1 fruit fly cellular context compared by ENCODE assay signal in the genomic region with DNA sequence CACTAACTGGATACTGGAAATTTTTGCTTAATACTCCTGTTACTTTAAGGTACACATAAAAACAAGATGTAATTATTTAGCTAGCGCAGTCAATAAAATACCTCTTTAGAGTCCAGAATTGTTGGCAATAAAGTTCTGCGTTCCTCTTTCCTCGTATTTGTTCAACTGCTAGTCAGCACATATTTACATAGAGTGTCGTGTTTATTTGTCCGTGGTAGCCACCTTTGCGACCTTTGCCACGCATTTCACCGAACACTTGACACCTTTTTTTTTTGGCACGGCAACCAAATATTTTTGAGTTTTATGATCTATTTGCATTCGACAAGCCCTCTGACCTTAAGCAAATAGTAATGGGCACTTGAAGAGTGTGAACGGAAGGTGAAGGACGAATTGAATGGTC.
TF ChIP-seq lines count a peak whose summit lies in the region.

No protein-coding gene starts in this region.

TF ChIP-seq in whole organism, embryonic, 481 proteins besides CTCF, POLR2A, EP300 and RAD21 (continued from another document and continues in another):
- TF ChIP-seq phol (tag; optimal IDR thresholded peaks at IDR 0.05; lab: Kevin White, UChicago): no peak
- peak; percentile 68 for TF ChIP-seq shn (GFP tag; optimal IDR thresholded peaks at IDR 0.05; lab: Kevin White, UChicago)
- TF ChIP-seq CG8765 (GFP tag; IDR thresholded peaks at IDR 0.05; lab: Robert Waterston, UW): no peak
- peak; percentile 68 for TF ChIP-seq CG2678 (tag; optimal IDR thresholded peaks at IDR 0.05; lab: Kevin White, UChicago)
- TF ChIP-seq CG16813 (GFP tag; IDR thresholded peaks at IDR 0.05; lab: Robert Waterston, UW; ENCODE audit: partially characterized antibody): no peak
- TF ChIP-seq pan (optimal IDR thresholded peaks at IDR 0.05; lab: Kevin White, UChicago): no peak
- no peak for TF ChIP-seq pan (GFP tag; optimal IDR thresholded peaks at IDR 0.05 in 1 of 2, IDR thresholded peaks at IDR 0.05 in 1 of 2)
- peak; percentile 82 for TF ChIP-seq CG9609 (GFP tag; optimal IDR thresholded peaks at IDR 0.05; lab: Kevin White, UChicago)
- no peak for TF ChIP-seq Sin3A (optimal IDR thresholded peaks at IDR 0.05; lab: Kevin White, UChicago)
- peak in 1 of 2 experiments; percentile 33 for TF ChIP-seq Hr78 (GFP tag; optimal IDR thresholded peaks at IDR 0.05; lab: Kevin White, UChicago)
- peak; percentile 60 for TF ChIP-seq Meics (GFP tag; optimal IDR thresholded peaks at IDR 0.05; lab: Kevin White, UChicago)
- TF ChIP-seq bowl (GFP tag; IDR thresholded peaks at IDR 0.05; lab: Robert Waterston, UW): no peak
- TF ChIP-seq CG9817 (tag; optimal IDR thresholded peaks at IDR 0.05; lab: Kevin White, UChicago): peak; percentile 67
- no peak for TF ChIP-seq inv (GFP tag; IDR thresholded peaks at IDR 0.05; lab: Robert Waterston, UW; ENCODE audit: partially characterized antibody)
- TF ChIP-seq CG15269 (tag; optimal IDR thresholded peaks at IDR 0.05; lab: Kevin White, UChicago): no peak
- peak; percentile 90 for TF ChIP-seq wek (GFP tag; optimal IDR thresholded peaks at IDR 0.05; lab: Kevin White, UChicago)
- TF ChIP-seq sna (GFP tag; IDR thresholded peaks at IDR 0.05; lab: Robert Waterston, UW; ENCODE audit: partially characterized antibody): no peak
- no peak for TF ChIP-seq Gsc (GFP tag; IDR thresholded peaks at IDR 0.05; lab: Robert Waterston, UW)
- peak; percentile 85 for TF ChIP-seq HmgZ (tag; optimal IDR thresholded peaks at IDR 0.05; lab: Kevin White, UChicago)
- TF ChIP-seq ac (GFP tag; optimal IDR thresholded peaks at IDR 0.05; lab: Kevin White, UChicago): peak; percentile 92
- TF ChIP-seq CG1832 (GFP tag; optimal IDR thresholded peaks at IDR 0.05; lab: Kevin White, UChicago): no peak
- TF ChIP-seq corto (GFP tag; optimal IDR thresholded peaks at IDR 0.05; lab: Kevin White, UChicago): no peak
- no peak for TF ChIP-seq CG13287 (GFP tag; IDR thresholded peaks at IDR 0.05; lab: Robert Waterston, UW; ENCODE audit: partially characterized antibody)
- TF ChIP-seq gcm2 (GFP tag; optimal IDR thresholded peaks at IDR 0.05; lab: Kevin White, UChicago): peak; percentile 27
- TF ChIP-seq jigr1 (GFP tag; IDR thresholded peaks at IDR 0.05; lab: Robert Waterston, UW): no peak
- peak; percentile 33; the same call in 1 of the 2 replicates for TF ChIP-seq stc (GFP tag; IDR thresholded peaks at IDR 0.05; lab: Robert Waterston, UW)
- TF ChIP-seq CG4707 (GFP tag; optimal IDR thresholded peaks at IDR 0.05; lab: Kevin White, UChicago): peak; percentile 88
- peak; percentile 79 for TF ChIP-seq CG1233 (GFP tag; optimal IDR thresholded peaks at IDR 0.05; lab: Kevin White, UChicago)
- TF ChIP-seq Pdp1 (GFP tag; optimal IDR thresholded peaks at IDR 0.05; lab: Kevin White, UChicago): peak; percentile 16 to 52
- peak; percentile 87 for TF ChIP-seq rib (GFP tag; IDR thresholded peaks at IDR 0.05; lab: Robert Waterston, UW)
- peak; percentile 67 for TF ChIP-seq Asciz (GFP tag; optimal IDR thresholded peaks at IDR 0.05; lab: Kevin White, UChicago)
- TF ChIP-seq trh (GFP tag; optimal IDR thresholded peaks at IDR 0.05; lab: Kevin White, UChicago): peak; percentile 46
- no peak for TF ChIP-seq CG4730 (GFP tag; IDR thresholded peaks at IDR 0.05; lab: Robert Waterston, UW)
- TF ChIP-seq CG7786 (GFP tag; optimal IDR thresholded peaks at IDR 0.05; lab: Kevin White, UChicago): peak; percentile 84
- no peak for TF ChIP-seq CG34422 (GFP tag; IDR thresholded peaks at IDR 0.05; lab: Robert Waterston, UW)
- TF ChIP-seq CG18764 (GFP tag; optimal IDR thresholded peaks at IDR 0.05; lab: Kevin White, UChicago): peak; percentile 56
- peak; percentile 55 for TF ChIP-seq onecut (GFP tag; IDR thresholded peaks at IDR 0.05; lab: Robert Waterston, UW)
- peak; percentile 83 for TF ChIP-seq CG12769 (tag; optimal IDR thresholded peaks at IDR 0.05; lab: Kevin White, UChicago)
- TF ChIP-seq zfh2 (GFP tag; optimal IDR thresholded peaks at IDR 0.05; lab: Kevin White, UChicago): peak; percentile 61
- peak; percentile 84 for TF ChIP-seq CG9876 (GFP tag; optimal IDR thresholded peaks at IDR 0.05; lab: Kevin White, UChicago)
- no peak for TF ChIP-seq CG14441 (GFP tag; IDR thresholded peaks at IDR 0.05; lab: Robert Waterston, UW)
- TF ChIP-seq pita (GFP tag; optimal IDR thresholded peaks at IDR 0.05; lab: Kevin White, UChicago): no peak
- TF ChIP-seq CG11695 (GFP tag; IDR thresholded peaks at IDR 0.05; lab: Robert Waterston, UW): no peak
- no peak for TF ChIP-seq ase (GFP tag; IDR thresholded peaks at IDR 0.05; lab: Robert Waterston, UW)
- TF ChIP-seq Hand (GFP tag; optimal IDR thresholded peaks at IDR 0.05; lab: Kevin White, UChicago): peak; percentile 75
- TF ChIP-seq CG42726 (GFP tag; IDR thresholded peaks at IDR 0.05; lab: Robert Waterston, UW; ENCODE audit: partially characterized antibody): no peak
- TF ChIP-seq CG15073 (GFP tag; optimal IDR thresholded peaks at IDR 0.05; lab: Kevin White, UChicago): peak; percentile 11
- peak; percentile 36 for TF ChIP-seq fu2 (GFP tag; optimal IDR thresholded peaks at IDR 0.05; lab: Kevin White, UChicago)
- peak; percentile 26 for TF ChIP-seq nerfin-1 (tag; optimal IDR thresholded peaks at IDR 0.05; lab: Kevin White, UChicago)
- TF ChIP-seq CG5953 (GFP tag; IDR thresholded peaks at IDR 0.05; lab: Robert Waterston, UW): peak; percentile 37; the same call in 1 of the 2 replicates
- peak; percentile 77 for TF ChIP-seq CG7556 (GFP tag; optimal IDR thresholded peaks at IDR 0.05; lab: Kevin White, UChicago)
- peak; percentile 50 for TF ChIP-seq cwo (GFP tag; optimal IDR thresholded peaks at IDR 0.05; lab: Kevin White, UChicago)
- TF ChIP-seq CG7987 (GFP tag; optimal IDR thresholded peaks at IDR 0.05; lab: Kevin White, UChicago): peak; percentile 70
- peak; percentile 38 for TF ChIP-seq CG18476 (GFP tag; optimal IDR thresholded peaks at IDR 0.05; lab: Kevin White, UChicago)
- peak; percentile 63; the same call in 1 of the 3 replicates for TF ChIP-seq so (GFP tag; IDR thresholded peaks at IDR 0.05; lab: Robert Waterston, UW)
- TF ChIP-seq Max (GFP tag; optimal IDR thresholded peaks at IDR 0.05; lab: Kevin White, UChicago): peak; percentile 31
- no peak for TF ChIP-seq kay (GFP tag; optimal IDR thresholded peaks at IDR 0.05; lab: Kevin White, UChicago)
- peak; percentile 66 for TF ChIP-seq CG12155 (GFP tag; optimal IDR thresholded peaks at IDR 0.05; lab: Kevin White, UChicago)
- TF ChIP-seq pum (GFP tag; optimal IDR thresholded peaks at IDR 0.05; lab: Kevin White, UChicago): peak; percentile 44
- peak; percentile 91 for TF ChIP-seq Mes4 (GFP tag; optimal IDR thresholded peaks at IDR 0.05; lab: Kevin White, UChicago)
- TF ChIP-seq HHEX (GFP tag; optimal IDR thresholded peaks at IDR 0.05; lab: Kevin White, UChicago): peak; percentile 55
- TF ChIP-seq salm (tag; optimal IDR thresholded peaks at IDR 0.05; lab: Kevin White, UChicago): peak; percentile 80
- TF ChIP-seq CG10274 (GFP tag; optimal IDR thresholded peaks at IDR 0.05; lab: Kevin White, UChicago): peak; percentile 0
- peak; percentile 55 for TF ChIP-seq CG6254 (GFP tag; optimal IDR thresholded peaks at IDR 0.05; lab: Kevin White, UChicago)
- TF ChIP-seq chif (GFP tag; optimal IDR thresholded peaks at IDR 0.05; lab: Kevin White, UChicago): peak; percentile 87 to 89
- TF ChIP-seq gsb (GFP tag; IDR thresholded peaks at IDR 0.05; lab: Robert Waterston, UW): no peak
- no peak for TF ChIP-seq lbe (GFP tag; optimal IDR thresholded peaks at IDR 0.05; lab: Kevin White, UChicago)
- no peak for TF ChIP-seq Gug (GFP tag; IDR thresholded peaks at IDR 0.05; lab: Robert Waterston, UW)
- peak in 1 of 2 experiments; percentile 100 for TF ChIP-seq tll (GFP tag; optimal IDR thresholded peaks at IDR 0.05; lab: Kevin White, UChicago)
- TF ChIP-seq Rx (GFP tag; IDR thresholded peaks at IDR 0.05; lab: Robert Waterston, UW): no peak
- TF ChIP-seq CG1529 (GFP tag; optimal IDR thresholded peaks at IDR 0.05; lab: Kevin White, UChicago): peak; percentile 86
- peak; percentile 67 for TF ChIP-seq CG8359 (GFP tag; optimal IDR thresholded peaks at IDR 0.05; lab: Kevin White, UChicago; ENCODE audit: borderline replicate concordance)
- peak in 1 of 3 experiments; percentile 63 for TF ChIP-seq lola (GFP tag; optimal IDR thresholded peaks at IDR 0.05; lab: Kevin White, UChicago)
- peak; percentile 79 for TF ChIP-seq CG11456 (GFP tag; IDR thresholded peaks at IDR 0.05; lab: Robert Waterston, UW)
- TF ChIP-seq ash1 (GFP tag; optimal IDR thresholded peaks at IDR 0.05; lab: Kevin White, UChicago): peak; percentile 4
- TF ChIP-seq pb (GFP tag; optimal IDR thresholded peaks at IDR 0.05; lab: Kevin White, UChicago): peak; percentile 31
- TF ChIP-seq fd3F (GFP tag; optimal IDR thresholded peaks at IDR 0.05; lab: Kevin White, UChicago): peak; percentile 9
- TF ChIP-seq Rfx (GFP tag; IDR thresholded peaks at IDR 0.05; lab: Robert Waterston, UW): peak; percentile 52; the same call in 1 of the 2 replicates
- TF ChIP-seq grau (tag; optimal IDR thresholded peaks at IDR 0.05; lab: Kevin White, UChicago): peak; percentile 62
- peak; percentile 71 for TF ChIP-seq Hey (tag; optimal IDR thresholded peaks at IDR 0.05; lab: Kevin White, UChicago)
- TF ChIP-seq CG6854 (GFP tag; optimal IDR thresholded peaks at IDR 0.05; lab: Kevin White, UChicago): peak; percentile 50
- TF ChIP-seq CG14860 (GFP tag; IDR thresholded peaks at IDR 0.05; lab: Robert Waterston, UW; ENCODE audit: partially characterized antibody): no peak
- TF ChIP-seq Sox102F (GFP tag; optimal IDR thresholded peaks at IDR 0.05; lab: Kevin White, UChicago): peak; percentile 3
- TF ChIP-seq CG7745 (tag; optimal IDR thresholded peaks at IDR 0.05; lab: Kevin White, UChicago): peak; percentile 70
- no peak for TF ChIP-seq NFAT (GFP tag; IDR thresholded peaks at IDR 0.05; lab: Robert Waterston, UW)
- TF ChIP-seq Doc3 (GFP tag; IDR thresholded peaks at IDR 0.05; lab: Robert Waterston, UW; ENCODE audit: partially characterized antibody): no peak
- TF ChIP-seq amos (GFP tag; IDR thresholded peaks at IDR 0.05; lab: Robert Waterston, UW; ENCODE audit: partially characterized antibody): no peak
- TF ChIP-seq gsb-n (tag; optimal IDR thresholded peaks at IDR 0.05; lab: Kevin White, UChicago): peak; percentile 91
- TF ChIP-seq Med (GFP tag; lab: Kevin White, UChicago): peak; percentile 96
- peak; percentile 75 for TF ChIP-seq ara (GFP tag; IDR thresholded peaks at IDR 0.05; lab: Robert Waterston, UW)
- TF ChIP-seq zen2 (GFP tag; IDR thresholded peaks at IDR 0.05; lab: Robert Waterston, UW; ENCODE audit: partially characterized antibody): no peak
- peak; percentile 86 for TF ChIP-seq gem (tag; optimal IDR thresholded peaks at IDR 0.05; lab: Kevin White, UChicago)
- TF ChIP-seq Awh (GFP tag; IDR thresholded peaks at IDR 0.05; lab: Robert Waterston, UW): peak; percentile 76; the same call in 1 of the 2 replicates
- no peak for TF ChIP-seq gfzf (GFP tag; optimal IDR thresholded peaks at IDR 0.05; lab: Kevin White, UChicago)
- TF ChIP-seq B-H1 (GFP tag; IDR thresholded peaks at IDR 0.05; lab: Robert Waterston, UW): peak; percentile 29; the same call in 1 of the 3 replicates
- peak; percentile 93 for TF ChIP-seq Hmr (GFP tag; optimal IDR thresholded peaks at IDR 0.05; lab: Kevin White, UChicago)
- no peak for TF ChIP-seq Abd-B (GFP tag; optimal IDR thresholded peaks at IDR 0.05; lab: Kevin White, UChicago)
- peak; percentile 34; the same call in 1 of the 3 replicates for TF ChIP-seq tgo (GFP tag; IDR thresholded peaks at IDR 0.05; lab: Robert Waterston, UW)
- peak; percentile 76 for TF ChIP-seq Camta (GFP tag; optimal IDR thresholded peaks at IDR 0.05; lab: Kevin White, UChicago)
- TF ChIP-seq Jarid2 (GFP tag; optimal IDR thresholded peaks at IDR 0.05; lab: Kevin White, UChicago): peak; percentile 45
- TF ChIP-seq toy (GFP tag; IDR thresholded peaks at IDR 0.05; lab: Robert Waterston, UW): no peak
- peak; percentile 63 for TF ChIP-seq CG15601 (tag; optimal IDR thresholded peaks at IDR 0.05; lab: Kevin White, UChicago)
- peak; percentile 78 for TF ChIP-seq CG30431 (GFP tag; optimal IDR thresholded peaks at IDR 0.05; lab: Kevin White, UChicago)
- peak; percentile 90; the same call in 1 of the 2 replicates for TF ChIP-seq chm (GFP tag; IDR thresholded peaks at IDR 0.05; lab: Robert Waterston, UW)
- TF ChIP-seq CG3163 (GFP tag; optimal IDR thresholded peaks at IDR 0.05; lab: Kevin White, UChicago): peak; percentile 77
- TF ChIP-seq Mad (GFP tag; optimal IDR thresholded peaks at IDR 0.05; lab: Kevin White, UChicago): peak; percentile 84
- no peak for TF ChIP-seq sc (optimal IDR thresholded peaks at IDR 0.05; lab: Kevin White, UChicago)
- TF ChIP-seq sc (GFP tag; optimal IDR thresholded peaks at IDR 0.05; lab: Kevin White, UChicago): peak; percentile 89
- TF ChIP-seq schlank (tag; optimal IDR thresholded peaks at IDR 0.05; lab: Kevin White, UChicago): peak; percentile 87
- TF ChIP-seq Hsf (GFP tag; optimal IDR thresholded peaks at IDR 0.05; lab: Kevin White, UChicago): peak; percentile 67
- no peak for TF ChIP-seq ind (GFP tag; optimal IDR thresholded peaks at IDR 0.05; lab: Kevin White, UChicago)
- no peak for TF ChIP-seq prd (optimal IDR thresholded peaks at IDR 0.05; lab: Kevin White, UChicago)
- peak; percentile 80; the same call in 2 of the 3 replicates for TF ChIP-seq prd (GFP tag; IDR thresholded peaks at IDR 0.05; lab: Robert Waterston, UW)
- TF ChIP-seq usp (GFP tag; optimal IDR thresholded peaks at IDR 0.05; lab: Kevin White, UChicago): no peak
- TF ChIP-seq gcm (GFP tag; optimal IDR thresholded peaks at IDR 0.05; lab: Kevin White, UChicago): peak; percentile 88
- peak; percentile 77 for TF ChIP-seq maf-S (GFP tag; optimal IDR thresholded peaks at IDR 0.05; lab: Kevin White, UChicago)
- peak; percentile 37 for TF ChIP-seq CG8290 (GFP tag; optimal IDR thresholded peaks at IDR 0.05; lab: Kevin White, UChicago)
- TF ChIP-seq CG8290 (tag; optimal IDR thresholded peaks at IDR 0.05; lab: Kevin White, UChicago): peak; percentile 73 to 78
- peak; percentile 91 for TF ChIP-seq her (GFP tag; optimal IDR thresholded peaks at IDR 0.05; lab: Kevin White, UChicago)
- no peak for TF ChIP-seq tap (tag; optimal IDR thresholded peaks at IDR 0.05; lab: Kevin White, UChicago)
- TF ChIP-seq Doc2 (GFP tag; IDR thresholded peaks at IDR 0.05; lab: Robert Waterston, UW): no peak
- TF ChIP-seq CG15696 (tag; optimal IDR thresholded peaks at IDR 0.05; lab: Kevin White, UChicago): peak; percentile 93
- peak; percentile 79 for TF ChIP-seq CG11247 (GFP tag; IDR thresholded peaks at IDR 0.05; lab: Robert Waterston, UW)
- peak; percentile 53 for TF ChIP-seq CG18262 (tag; optimal IDR thresholded peaks at IDR 0.05; lab: Kevin White, UChicago)
- TF ChIP-seq mam (GFP tag; optimal IDR thresholded peaks at IDR 0.05; lab: Kevin White, UChicago): peak; percentile 49
- no peak for TF ChIP-seq Tbp (GFP tag; optimal IDR thresholded peaks at IDR 0.05; lab: Kevin White, UChicago)
